Worm (Caenorhabditis elegans) whole organism, early embryonic: Measurements from ENCODE around the gene cls-2.

ENCODE experiments used
- hmg-4 ChIP-seq: fragments of 200-800 bp; sonication (Bioruptor generic); optimal IDR thresholded peaks from 2 replicates; lab custom pipeline; 2018; ENCODE audit warnings: mild to moderate bottlenecking, missing genetic modification characterization, missing compliant biosample characterization
- scrt-1 ChIP-seq: fragments of 200-800 bp; sonication (Bioruptor generic); IDR thresholded peaks from 2 replicates; pipeline ENCODE4 v1.3.6; 2022; ENCODE audit warnings: missing genetic modification characterization, missing compliant biosample characterization
- tbx-37 ChIP-seq: fragments of 200-800 bp; sonication (Bioruptor generic); conservative IDR thresholded peaks from 2 replicates; pipeline ENCODE4 v1.3.6; 2022; ENCODE audit warnings: missing genetic modification reagents, missing genetic modification characterization, missing compliant biosample characterization

- TF ChIP-seq scrt-1 (GFP tag; lab: Robert Waterston, UW) (no peak), hmg-4 (GFP tag; lab: Kevin White, UChicago) (no peak), tbx-37 (GFP tag; lab: Robert Waterston, UW) (no peak)
Measured at ce11 chrIII:9054414-9055147, at the start of gene cls-2.
